Worm (Caenorhabditis elegans) whole organism, L1 larva: ENCODE measurements around the gene tag-123.
A peak's percentile ranks its signal among the peaks of the same experiment; 100 is the strongest.

Experiments used
- F16B12.6 ChIP-seq: fragments of 150-350 bp; optimal IDR thresholded peaks from 2 replicates; lab custom pipeline; 2014; ENCODE audit warnings: missing biosample characterization, missing genetic modification characterization
- aha-1 ChIP-seq: fragments of 150-350 bp; optimal IDR thresholded peaks from 2 replicates; lab custom pipeline; 2014; ENCODE audit warnings: missing biosample characterization, missing genetic modification characterization
- alr-1 ChIP-seq: fragments of 200-800 bp; sonication (Bioruptor generic); optimal IDR thresholded peaks from 2 replicates; lab custom pipeline; 2018; ENCODE audit warnings: borderline replicate concordance, mild to moderate bottlenecking, missing genetic modification characterization, missing compliant biosample characterization
- ama-1 ChIP-seq: fragments of 150-350 bp; optimal IDR thresholded peaks from 2 replicates; lab custom pipeline; 2014
- blmp-1 ChIP-seq: fragments of 150-350 bp; optimal IDR thresholded peaks from 2 replicates; lab custom pipeline; 2014; ENCODE audit warnings: missing biosample characterization, missing genetic modification characterization
- ceh-63 ChIP-seq: fragments of 200-800 bp; sonication (Bioruptor generic); optimal IDR thresholded peaks from 2 replicates; lab custom pipeline; 2018; ENCODE audit warnings: mild to moderate bottlenecking, missing genetic modification characterization, missing compliant biosample characterization
- ceh-88 ChIP-seq: fragments of 200-800 bp; sonication (Bioruptor generic); IDR thresholded peaks from 2 replicates; pipeline ENCODE4 v1.3.6; 2022; ENCODE audit warnings: missing genetic modification characterization, missing compliant biosample characterization
- ces-1 ChIP-seq: fragments of 150-350 bp; optimal IDR thresholded peaks from 2 replicates; lab custom pipeline; 2014; ENCODE audit warnings: missing biosample characterization, missing genetic modification reagents, missing genetic modification characterization
- dsc-1 ChIP-seq: sonication (generic microtip); optimal IDR thresholded peaks from 2 replicates; lab custom pipeline; 2016; ENCODE audit warnings: mild to moderate bottlenecking, missing genetic modification characterization, missing compliant biosample characterization
- efl-1 ChIP-seq, 4 experiments: fragments of 150-350 bp; optimal IDR thresholded peaks in 3 of 4; peaks in 1 of 4; 1 replicate in 1 of 4; 2 replicates in 3 of 4; lab custom pipeline; 2014; ENCODE audit warnings: missing biosample characterization in 2 of 4, missing genetic modification characterization in 2 of 4, missing genetic modification reagents in 2 of 4
- efl-3 ChIP-seq: fragments of 200-800 bp; sonication (Bioruptor generic); optimal IDR thresholded peaks from 2 replicates; lab custom pipeline; 2018; ENCODE audit warnings: mild to moderate bottlenecking, missing genetic modification characterization, missing compliant biosample characterization
- elt-2 ChIP-seq: sonication (generic microtip); optimal IDR thresholded peaks from 2 replicates; lab custom pipeline; 2016; ENCODE audit warnings: missing genetic modification characterization, mild to moderate bottlenecking, inconsistent platforms, missing compliant biosample characterization, missing genetic modification reagents
- elt-3 ChIP-seq, 6 experiments: fragments of 150-350 bp in 1 of 6; sonication (generic microtip); optimal IDR thresholded peaks; 2 replicates each; lab custom pipeline; 2017 to 2018; ENCODE audit warnings: missing biosample characterization in 6 of 6, missing genetic modification characterization in 6 of 6, inconsistent platforms in 1 of 6
- ets-5 ChIP-seq: fragments of 200-800 bp; sonication (Bioruptor generic); IDR thresholded peaks from 2 replicates; pipeline ENCODE4 v1.3.6; 2022; ENCODE audit warnings: missing genetic modification characterization, missing compliant biosample characterization
- fkh-10 ChIP-seq: sonication (generic microtip); optimal IDR thresholded peaks from 2 replicates; lab custom pipeline; 2017; ENCODE audit warnings: missing biosample characterization, missing genetic modification reagents, missing genetic modification characterization
- grh-1 ChIP-seq: fragments of 200-800 bp; sonication (Bioruptor generic); IDR thresholded peaks from 2 replicates; pipeline ENCODE4 v1.3.6; 2022; ENCODE audit warnings: missing genetic modification reagents, missing genetic modification characterization, missing compliant biosample characterization
- isw-1 ChIP-seq: fragments of 200-800 bp; sonication (Bioruptor generic); IDR thresholded peaks from 2 replicates; pipeline ENCODE4 v1.3.6; 2022; ENCODE audit warnings: missing genetic modification characterization, missing compliant biosample characterization
- lin-13 ChIP-seq: fragments of 150-350 bp; optimal IDR thresholded peaks from 2 replicates; lab custom pipeline; 2014; ENCODE audit warnings: missing biosample characterization, missing genetic modification reagents, missing genetic modification characterization
- lin-14 ChIP-seq: fragments of 200-800 bp; sonication (Bioruptor generic); optimal IDR thresholded peaks from 2 replicates; lab custom pipeline; 2018; ENCODE audit warnings: mild to moderate bottlenecking, missing genetic modification characterization, moderate library complexity, missing compliant biosample characterization
- lin-15B ChIP-seq: fragments of 150-350 bp; sonication (generic microtip); optimal IDR thresholded peaks from 3 replicates; lab custom pipeline; 2014; ENCODE audit warnings: missing biosample characterization, missing genetic modification characterization
- lin-35 ChIP-seq, 2 experiments: fragments of 150-350 bp; optimal IDR thresholded peaks; 2 replicates each; lab custom pipeline; 2014; ENCODE audit warnings: missing biosample characterization in 2 of 2, missing genetic modification characterization in 2 of 2, missing genetic modification reagents in 2 of 2
- lin-39 ChIP-seq: fragments of 150-350 bp; optimal IDR thresholded peaks from 2 replicates; lab custom pipeline; 2014; ENCODE audit warnings: missing biosample characterization, missing genetic modification reagents, missing genetic modification characterization
- nhr-12 ChIP-seq: sonication (generic microtip); optimal IDR thresholded peaks from 2 replicates; lab custom pipeline; 2017; ENCODE audit warnings: missing biosample characterization, missing genetic modification characterization
- nhr-19 ChIP-seq: fragments of 200-800 bp; sonication (Bioruptor generic); conservative IDR thresholded peaks from 2 replicates; pipeline ENCODE4 v1.3.6; 2022; ENCODE audit warnings: missing genetic modification characterization, missing compliant biosample characterization
- nhr-20 ChIP-seq: sonication (generic microtip); optimal IDR thresholded peaks from 2 replicates; lab custom pipeline; 2016; ENCODE audit warnings: mild to moderate bottlenecking, missing genetic modification characterization, missing compliant biosample characterization
- nhr-237 ChIP-seq: fragments of 150-350 bp; optimal IDR thresholded peaks from 2 replicates; lab custom pipeline; 2014; ENCODE audit warnings: missing biosample characterization, missing genetic modification characterization
- nhr-71 ChIP-seq: sonication (generic microtip); optimal IDR thresholded peaks from 2 replicates; lab custom pipeline; 2016; ENCODE audit warnings: mild to moderate bottlenecking, missing genetic modification characterization, moderate library complexity, missing compliant biosample characterization
- nhr-84 ChIP-seq: sonication (generic microtip); optimal IDR thresholded peaks from 2 replicates; lab custom pipeline; 2017; ENCODE audit warnings: missing biosample characterization, missing genetic modification characterization
- nhr-85 ChIP-seq: sonication (generic microtip); peaks from one replicate; lab custom pipeline; 2016; ENCODE audit warnings: missing genetic modification characterization, inconsistent platforms, missing compliant biosample characterization
- pag-3 ChIP-seq: sonication (generic microtip); optimal IDR thresholded peaks from 2 replicates; lab custom pipeline; 2017; ENCODE audit warnings: missing genetic modification characterization, mild to moderate bottlenecking, missing compliant biosample characterization, antibody characterized with exemption, borderline replicate concordance; ENCODE audit not compliant: insufficient read depth
- pqm-1 ChIP-seq: sonication (generic microtip); optimal IDR thresholded peaks from 3 replicates; lab custom pipeline; 2017; ENCODE audit warnings: missing biosample characterization, missing genetic modification characterization
- rnt-1 ChIP-seq: sonication (generic microtip); optimal IDR thresholded peaks from 2 replicates; lab custom pipeline; 2016; ENCODE audit warnings: mild to moderate bottlenecking, missing genetic modification characterization, moderate library complexity, missing compliant biosample characterization
- snu-23 ChIP-seq: sonication (generic microtip); optimal IDR thresholded peaks from 2 replicates; lab custom pipeline; 2016; ENCODE audit warnings: missing genetic modification characterization, missing compliant biosample characterization
- tlp-1 ChIP-seq: fragments of 150-350 bp; optimal IDR thresholded peaks from 2 replicates; lab custom pipeline; 2014; ENCODE audit warnings: missing biosample characterization, missing genetic modification characterization
- unc-30 ChIP-seq: sonication (generic microtip); optimal IDR thresholded peaks from 2 replicates; lab custom pipeline; 2017; ENCODE audit warnings: missing biosample characterization, missing genetic modification characterization
- unc-86 ChIP-seq: sonication (generic microtip); optimal IDR thresholded peaks from 2 replicates; lab custom pipeline; 2016; ENCODE audit warnings: missing genetic modification characterization, missing compliant biosample characterization
- zip-4 ChIP-seq: fragments of 200-800 bp; sonication (Bioruptor generic); optimal IDR thresholded peaks from 2 replicates; lab custom pipeline; 2018; ENCODE audit warnings: mild to moderate bottlenecking, missing genetic modification characterization, moderate library complexity, missing compliant biosample characterization

Gene tag-123

DNA sequence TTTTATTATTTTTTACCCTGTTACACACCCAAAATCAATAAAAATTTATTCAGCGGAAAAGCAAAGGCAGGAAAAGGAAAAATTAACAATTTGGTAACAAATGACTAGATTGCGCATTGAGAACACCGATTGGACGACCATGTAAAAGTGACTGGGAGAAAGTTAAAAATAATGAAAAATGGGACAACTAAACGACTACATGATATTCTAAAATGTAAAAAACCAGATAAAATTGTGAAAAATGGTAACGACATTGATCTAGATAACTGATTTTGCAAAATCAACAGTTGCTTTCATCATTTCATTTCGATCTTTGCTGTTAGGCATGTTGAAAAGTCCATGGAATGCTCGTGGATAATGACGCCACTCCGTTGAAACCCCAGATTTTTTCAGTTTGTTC lies 37.9 kb upstream of the tag-123 start:
- no peak for TF ChIP-seq ets-5 (GFP tag; lab: Robert Waterston, UW)
- no peak for TF ChIP-seq efl-1 (optimal IDR thresholded peaks at IDR 0.05; lab: Kevin White, UChicago)
- TF ChIP-seq efl-1 (GFP tag; optimal IDR thresholded peaks at IDR 0.05 in 1 of 2; lab: Kevin White, UChicago) = no peak
- TF ChIP-seq rnt-1 (tag; lab: Kevin White, UChicago) = no peak
- no peak for TF ChIP-seq grh-1 (GFP tag; lab: Robert Waterston, UW)
- TF ChIP-seq pag-3 (tag; lab: Kevin White, UChicago) = no peak
- no peak for TF ChIP-seq lin-15B (tag; lab: Kevin White, UChicago)
- TF ChIP-seq dsc-1 (tag; lab: Kevin White, UChicago) = no peak

DNA sequence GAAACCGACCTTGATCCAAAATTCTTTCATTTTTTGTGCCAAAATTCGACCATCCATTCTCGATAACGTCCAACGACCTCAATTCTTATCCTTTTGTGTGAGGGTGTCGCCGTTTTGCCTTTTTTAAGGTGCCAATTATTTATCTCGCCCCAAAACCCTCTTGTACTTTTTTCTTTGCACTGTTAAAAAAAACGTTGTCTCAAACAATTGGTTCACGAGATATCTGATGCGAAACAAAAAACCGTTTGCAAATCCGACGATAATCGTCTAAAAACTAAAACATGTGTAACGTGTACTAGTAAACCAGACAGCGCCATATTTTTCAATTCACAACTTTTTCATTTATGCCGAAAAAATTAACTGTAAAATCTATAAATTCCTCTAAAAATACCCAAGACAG lies 35.5 kb upstream of the tag-123 start, which contains the start of gene F16F9.3:
Gene F16F9.3 (plus strand): TSS at position 301 of the 400 bp plus-strand sequence.
- TF ChIP-seq nhr-19 (no peak), isw-1 (GFP tag; lab: Robert Waterston, UW) (no peak), fkh-10 (no peak), ceh-88 (GFP tag; lab: Robert Waterston, UW) (no peak), alr-1 (tag; lab: Kevin White, UChicago) (no peak), lin-39 (tag; lab: Kevin White, UChicago) (no peak), ama-1 (lab: Kevin White, UChicago) (no peak), lin-13 (GFP tag; lab: Kevin White, UChicago) (no peak), snu-23 (GFP tag; lab: Kevin White, UChicago) (no peak), nhr-85 (tag; lab: Kevin White, UChicago) (no peak), nhr-237 (tag; lab: Kevin White, UChicago) (no peak), unc-30 (tag; lab: Kevin White, UChicago) (no peak), nhr-71 (no peak), efl-3 (GFP tag; lab: Kevin White, UChicago) (no peak), nhr-12 (tag; lab: Kevin White, UChicago) (no peak), nhr-84 (tag; lab: Kevin White, UChicago) (no peak)

- TF ChIP-seq nhr-85 (tag; lab: Kevin White, UChicago) (peak; percentile 79), ama-1 (lab: Kevin White, UChicago) (no peak), rnt-1 (tag; lab: Kevin White, UChicago) (peak; percentile 3), blmp-1 (tag; lab: Kevin White, UChicago) (peak; percentile 82), elt-3 (tag; optimal IDR thresholded peaks at IDR 0.05; lab: Kevin White, UChicago) (peak in 4 of 6 experiments; percentile 0 to 84 (median 31)), lin-14 (GFP tag; lab: Kevin White, UChicago) (peak; percentile 34), ceh-63 (GFP tag; lab: Kevin White, UChicago) (no peak), efl-1 (optimal IDR thresholded peaks at IDR 0.05; lab: Kevin White, UChicago) (no peak), efl-1 (GFP tag; optimal IDR thresholded peaks at IDR 0.05 in 1 of 2; lab: Kevin White, UChicago) (peak in 1 of 2 experiments; percentile 57)
Observed at ce11 chrX:8455590-8456166, 33.8 kb upstream of the tag-123 start, which contains the start of gene dpy-6. dpy-6 (minus strand) TSS chrX:8455640.

DNA sequence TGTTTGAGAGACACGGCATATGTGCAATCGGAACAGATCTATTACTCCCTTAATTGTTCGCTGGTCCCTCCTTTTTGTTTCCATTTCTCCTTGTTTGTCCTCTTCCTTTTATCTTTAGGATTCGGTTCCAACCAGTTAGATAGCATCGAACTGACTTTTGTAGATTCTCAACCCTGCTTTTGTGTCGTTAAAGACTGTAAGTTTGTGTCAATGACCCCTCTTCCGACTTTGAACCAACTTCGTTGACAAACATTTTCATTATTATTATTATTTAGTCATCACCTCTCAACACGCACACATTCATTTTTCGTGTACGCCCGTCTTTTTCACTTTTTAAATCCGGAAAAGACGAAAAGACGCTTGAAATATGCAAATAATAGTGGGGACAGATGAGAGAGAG lies 24.3 kb upstream of the tag-123 start, which contains the start of gene F16F9.1:
Gene F16F9.1 (plus strand): TSS at position 301 of the 400 bp plus-strand sequence.
- TF ChIP-seq aha-1 (tag; lab: Kevin White, UChicago) (no peak), rnt-1 (tag; lab: Kevin White, UChicago) (no peak), elt-2 (tag; lab: Kevin White, UChicago) (no peak), pqm-1 (tag; lab: Kevin White, UChicago) (no peak), pag-3 (tag; lab: Kevin White, UChicago) (no peak), nhr-20 (tag; lab: Kevin White, UChicago) (no peak), zip-4 (GFP tag; lab: Kevin White, UChicago) (no peak), unc-86 (no peak), tlp-1 (no peak), nhr-12 (tag; lab: Kevin White, UChicago) (no peak), lin-35 (GFP tag; optimal IDR thresholded peaks at IDR 0.05; lab: Kevin White, UChicago) (no peak), ces-1 (GFP tag; lab: Kevin White, UChicago) (no peak), F16B12.6 (tag; lab: Kevin White, UChicago) (no peak)
- TF ChIP-seq, all 84 proteins: peak for 0
